Worm (Caenorhabditis elegans): ENCODE measurements around the gene K08H2.5.

The K08H2.5 gene

ce11 chrX:13284091-13284490 lies 42.0 kb upstream of the K08H2.5 start, which contains the start of gene cyp-14A4:
Gene cyp-14A4 (minus strand): TSS chrX:13284197.
- no peak for TF ChIP-seq ceh-39 (tag; optimal IDR thresholded peaks at IDR 0.05)
- TF ChIP-seq nhr-12 (tag; optimal IDR thresholded peaks at IDR 0.05) = no peak
- no peak for TF ChIP-seq nhr-28 (tag; optimal IDR thresholded peaks at IDR 0.05)
- no peak for TF ChIP-seq M03D4.4 (tag; optimal IDR thresholded peaks at IDR 0.05)
- no peak for TF ChIP-seq ces-1 (GFP tag; optimal IDR thresholded peaks at IDR 0.05)
- no peak for TF ChIP-seq unc-39 (tag; optimal IDR thresholded peaks at IDR 0.05)

ce11 chrX:13283462-13283861 lies 41.3 kb upstream of the K08H2.5 start:
- TF ChIP-seq cnd-1 (tag; optimal IDR thresholded peaks at IDR 0.05) (no peak), sptf-1 (tag; optimal IDR thresholded peaks at IDR 0.05) (no peak), nhr-2 (tag; optimal IDR thresholded peaks at IDR 0.05) (no peak), zip-8 (tag; optimal IDR thresholded peaks at IDR 0.05) (no peak), sem-2 (GFP tag; optimal IDR thresholded peaks at IDR 0.05) (no peak), ztf-11 (tag; optimal IDR thresholded peaks at IDR 0.05) (no peak), ceh-83 (GFP tag; optimal IDR thresholded peaks at IDR 0.05) (no peak), pha-4 (tag; optimal IDR thresholded peaks at IDR 0.05) (no peak), elt-1 (tag; optimal IDR thresholded peaks at IDR 0.05; ENCODE audit: borderline replicate concordance, insufficient read depth) (no peak), unc-39 (tag; optimal IDR thresholded peaks at IDR 0.05) (no peak), mep-1 (tag; optimal IDR thresholded peaks at IDR 0.05) (no peak), nhr-28 (tag; optimal IDR thresholded peaks at IDR 0.05) (no peak), drap-1 (GFP tag; optimal IDR thresholded peaks at IDR 0.05) (no peak), snpc-4 (tag; optimal IDR thresholded peaks at IDR 0.05) (no peak), lsy-2 (tag; optimal IDR thresholded peaks at IDR 0.05) (no peak)

DNA sequence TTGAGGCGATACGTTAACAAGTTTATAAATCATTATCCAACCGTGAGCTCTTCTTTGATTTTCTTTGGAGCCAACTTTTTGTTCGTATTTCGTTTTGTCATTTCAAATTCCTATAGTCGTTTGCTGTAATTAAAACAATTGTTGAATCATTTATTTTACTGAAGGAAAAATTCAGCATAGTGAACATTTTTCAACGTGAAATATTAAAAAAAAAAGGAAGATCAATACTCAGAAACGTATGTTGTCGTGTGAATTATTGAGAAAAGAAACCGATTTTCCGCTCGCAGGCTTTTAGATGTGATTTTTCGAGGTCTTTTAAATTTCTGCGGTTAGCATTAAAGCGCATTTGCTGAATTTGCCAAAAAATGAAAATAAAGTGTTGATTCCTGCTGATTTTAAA lies 36.7 kb upstream of the K08H2.5 start, which contains the start of gene phf-33:
phf-33 (minus strand) TSS at position 101 of the 400 bp plus-strand sequence.
- TF ChIP-seq cnd-1 (tag; optimal IDR thresholded peaks at IDR 0.05) = no peak
- no peak for TF ChIP-seq sem-2 (GFP tag; optimal IDR thresholded peaks at IDR 0.05)
- no peak for TF ChIP-seq blmp-1 (tag; optimal IDR thresholded peaks at IDR 0.05)
- no peak for TF ChIP-seq lsy-2 (tag; optimal IDR thresholded peaks at IDR 0.05)
- no peak for TF ChIP-seq snpc-4 (tag; optimal IDR thresholded peaks at IDR 0.05)
- no peak for TF ChIP-seq lin-32 (GFP tag; optimal IDR thresholded peaks at IDR 0.05)
- TF ChIP-seq nhr-237 (tag; optimal IDR thresholded peaks at IDR 0.05) = no peak
- no peak for TF ChIP-seq bed-3 (GFP tag; optimal IDR thresholded peaks at IDR 0.05)
- TF ChIP-seq hlh-1 (tag; optimal IDR thresholded peaks at IDR 0.05) = no peak
- TF ChIP-seq flh-1 (GFP tag; optimal IDR thresholded peaks at IDR 0.05) = no peak
- no peak for TF ChIP-seq pha-4 (tag; optimal IDR thresholded peaks at IDR 0.05)
- TF ChIP-seq mep-1 (tag; optimal IDR thresholded peaks at IDR 0.05) = no peak
- no peak for TF ChIP-seq ceh-43 (GFP tag; optimal IDR thresholded peaks at IDR 0.05)
- no peak for TF ChIP-seq nhr-12 (tag; optimal IDR thresholded peaks at IDR 0.05)
- TF ChIP-seq M03D4.4 (tag; optimal IDR thresholded peaks at IDR 0.05) = no peak
- no peak for TF ChIP-seq unc-120 (tag; optimal IDR thresholded peaks at IDR 0.05; ENCODE audit: poor library complexity, severe bottlenecking)
- no peak for TF ChIP-seq ceh-39 (tag; optimal IDR thresholded peaks at IDR 0.05)
- no peak for TF ChIP-seq nhr-2 (tag; optimal IDR thresholded peaks at IDR 0.05)

DNA sequence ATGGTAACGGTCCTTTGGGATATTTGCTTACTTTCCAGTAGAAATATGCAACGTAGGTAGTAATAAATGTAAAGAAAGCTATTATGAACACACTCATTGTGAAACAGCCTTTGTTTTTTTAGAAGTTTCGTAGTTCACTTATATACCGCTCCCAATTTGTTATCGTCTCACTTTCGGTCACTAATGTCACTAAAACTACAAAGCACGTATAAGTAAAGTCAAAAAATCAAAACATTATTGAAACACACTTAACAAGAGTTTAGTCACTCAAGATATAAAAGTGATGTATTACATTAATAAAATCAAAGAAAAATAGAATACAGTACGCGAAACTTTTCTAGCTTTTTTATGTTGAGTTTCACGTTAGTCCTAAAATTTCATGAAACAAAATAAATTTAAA lies 32.0 kb upstream of the K08H2.5 start, which contains the start of gene cyp-14A3:
cyp-14A3 (minus strand) TSS at position 101 of the 400 bp plus-strand sequence.
- TF ChIP-seq elt-1 (tag; optimal IDR thresholded peaks at IDR 0.05; ENCODE audit: borderline replicate concordance, insufficient read depth) (no peak), lsy-2 (tag; optimal IDR thresholded peaks at IDR 0.05) (no peak), mls-2 (tag; optimal IDR thresholded peaks at IDR 0.05) (no peak), lin-32 (GFP tag; optimal IDR thresholded peaks at IDR 0.05) (no peak), snpc-4 (tag; optimal IDR thresholded peaks at IDR 0.05) (no peak), M03D4.4 (tag; optimal IDR thresholded peaks at IDR 0.05) (no peak), ztf-11 (tag; optimal IDR thresholded peaks at IDR 0.05) (no peak), zip-8 (tag; optimal IDR thresholded peaks at IDR 0.05) (no peak), flh-1 (GFP tag; optimal IDR thresholded peaks at IDR 0.05) (no peak), cnd-1 (tag; optimal IDR thresholded peaks at IDR 0.05) (no peak)

DNA sequence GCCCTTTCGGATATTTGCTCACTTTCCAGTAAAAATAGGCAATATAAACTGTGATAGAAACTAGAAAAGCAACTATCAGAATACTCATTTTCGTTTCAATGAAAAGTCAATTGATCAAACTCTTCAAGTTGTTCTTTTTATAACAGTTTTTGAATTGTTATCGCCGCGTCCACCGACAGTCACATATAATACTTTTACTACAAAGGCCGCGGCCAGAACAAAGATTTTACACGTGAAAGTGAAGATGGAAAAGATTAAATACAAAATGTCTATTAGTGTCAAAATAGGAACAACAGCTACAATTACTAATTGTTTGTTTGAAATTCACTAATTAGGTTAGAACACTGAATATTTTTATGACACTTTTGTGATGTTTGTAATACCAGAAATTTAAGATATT lies 27.5 kb upstream of the K08H2.5 start, which contains the start of gene cyp-14A2:
cyp-14A2 (minus strand) TSS at position 101 of the 400 bp plus-strand sequence.
- TF ChIP-seq nhr-76 (tag; optimal IDR thresholded peaks at IDR 0.05) (no peak), nhr-2 (tag; optimal IDR thresholded peaks at IDR 0.05) (no peak), elt-1 (tag; optimal IDR thresholded peaks at IDR 0.05; ENCODE audit: borderline replicate concordance, insufficient read depth) (no peak), mep-1 (tag; optimal IDR thresholded peaks at IDR 0.05) (no peak), lsy-2 (tag; optimal IDR thresholded peaks at IDR 0.05) (no peak), ztf-11 (tag; optimal IDR thresholded peaks at IDR 0.05) (no peak), nhr-12 (tag; optimal IDR thresholded peaks at IDR 0.05) (no peak), ces-1 (GFP tag; optimal IDR thresholded peaks at IDR 0.05) (no peak), M03D4.4 (tag; optimal IDR thresholded peaks at IDR 0.05) (no peak), nhr-28 (tag; optimal IDR thresholded peaks at IDR 0.05) (no peak)
